Worm (Caenorhabditis elegans) whole organism, mixed stage, embryonic: Measurements from ENCODE around the gene irld-44.

ENCODE experiments used
- M03D4.4 ChIP-seq: sonication (generic microtip); optimal IDR thresholded peaks from 2 replicates; lab custom pipeline; 2017; ENCODE audit warnings: mild to moderate bottlenecking, missing genetic modification characterization, missing compliant biosample characterization
- bed-3 ChIP-seq: fragments of 200-800 bp; sonication (Bioruptor generic); optimal IDR thresholded peaks from 3 replicates; lab custom pipeline; 2018; ENCODE audit warnings: mild to moderate bottlenecking, missing genetic modification characterization, moderate library complexity, missing compliant biosample characterization
- blmp-1 ChIP-seq: fragments of 150-350 bp; optimal IDR thresholded peaks from 2 replicates; lab custom pipeline; 2014; ENCODE audit warnings: missing biosample characterization, missing genetic modification characterization
- ceh-39 ChIP-seq: fragments of 150-350 bp; optimal IDR thresholded peaks from 2 replicates; lab custom pipeline; 2014; ENCODE audit warnings: missing biosample characterization, missing genetic modification characterization
- ceh-43 ChIP-seq: fragments of 200-800 bp; sonication (Bioruptor generic); optimal IDR thresholded peaks from 2 replicates; lab custom pipeline; 2018; ENCODE audit warnings: mild to moderate bottlenecking, missing genetic modification characterization, moderate library complexity, missing compliant biosample characterization
- ceh-83 ChIP-seq: fragments of 200-800 bp; sonication (Bioruptor generic); optimal IDR thresholded peaks from 2 replicates; lab custom pipeline; 2018; ENCODE audit warnings: mild to moderate bottlenecking, missing genetic modification characterization, missing compliant biosample characterization
- ces-1 ChIP-seq: fragments of 150-350 bp; optimal IDR thresholded peaks from 2 replicates; lab custom pipeline; 2014; ENCODE audit warnings: missing biosample characterization, missing genetic modification reagents, missing genetic modification characterization
- cnd-1 ChIP-seq: fragments of 200-800 bp; sonication (Bioruptor generic); optimal IDR thresholded peaks from 2 replicates; lab custom pipeline; 2018; ENCODE audit warnings: mild to moderate bottlenecking, missing genetic modification characterization, missing compliant biosample characterization
- drap-1 ChIP-seq: fragments of 200-800 bp; sonication (Bioruptor generic); optimal IDR thresholded peaks from 3 replicates; lab custom pipeline; 2018; ENCODE audit warnings: mild to moderate bottlenecking, missing genetic modification characterization, missing compliant biosample characterization
- elt-1 ChIP-seq: sonication (generic microtip); optimal IDR thresholded peaks from 2 replicates; lab custom pipeline; 2017; ENCODE audit warnings: missing genetic modification characterization, mild to moderate bottlenecking, missing compliant biosample characterization, antibody characterized with exemption, moderate library complexity, borderline replicate concordance; ENCODE audit not compliant: insufficient read depth
- elt-3 ChIP-seq: fragments of 150-350 bp; optimal IDR thresholded peaks from 2 replicates; lab custom pipeline; 2014; ENCODE audit warnings: missing biosample characterization, missing genetic modification characterization
- flh-1 ChIP-seq: fragments of 200-800 bp; sonication (Bioruptor generic); optimal IDR thresholded peaks from 2 replicates; lab custom pipeline; 2018; ENCODE audit warnings: mild to moderate bottlenecking, missing genetic modification characterization, moderate library complexity, missing compliant biosample characterization
- ham-2 ChIP-seq: fragments of 200-800 bp; sonication (Bioruptor generic); optimal IDR thresholded peaks from 2 replicates; lab custom pipeline; 2018; ENCODE audit warnings: mild to moderate bottlenecking, missing genetic modification characterization, missing compliant biosample characterization
- hlh-1 ChIP-seq: fragments of 150-350 bp; optimal IDR thresholded peaks from 2 replicates; lab custom pipeline; 2014; ENCODE audit warnings: missing biosample characterization, missing genetic modification reagents, missing genetic modification characterization
- lin-13 ChIP-seq: fragments of 150-350 bp; optimal IDR thresholded peaks from 2 replicates; lab custom pipeline; 2014; ENCODE audit warnings: missing biosample characterization, missing genetic modification characterization
- lin-32 ChIP-seq: fragments of 200-800 bp; sonication (Bioruptor generic); optimal IDR thresholded peaks from 2 replicates; lab custom pipeline; 2018; ENCODE audit warnings: mild to moderate bottlenecking, missing genetic modification characterization, missing compliant biosample characterization
- lsy-2 ChIP-seq: fragments of 150-350 bp; optimal IDR thresholded peaks from 2 replicates; lab custom pipeline; 2014; ENCODE audit warnings: missing biosample characterization, missing genetic modification characterization
- mep-1 ChIP-seq: fragments of 150-350 bp; optimal IDR thresholded peaks from 2 replicates; lab custom pipeline; 2017; ENCODE audit warnings: missing biosample characterization, missing genetic modification reagents, missing genetic modification characterization, inconsistent platforms
- mls-2 ChIP-seq: sonication (generic microtip); optimal IDR thresholded peaks from 2 replicates; lab custom pipeline; 2016; ENCODE audit warnings: mild to moderate bottlenecking, missing genetic modification characterization, moderate library complexity, missing compliant biosample characterization
- nhr-12 ChIP-seq: fragments of 150-350 bp; optimal IDR thresholded peaks from 2 replicates; lab custom pipeline; 2014; ENCODE audit warnings: missing biosample characterization, missing genetic modification characterization
- nhr-2 ChIP-seq: fragments of 150-350 bp; optimal IDR thresholded peaks from 2 replicates; lab custom pipeline; 2014; ENCODE audit warnings: missing biosample characterization, missing genetic modification characterization
- nhr-237 ChIP-seq: fragments of 150-350 bp; optimal IDR thresholded peaks from 2 replicates; lab custom pipeline; 2014; ENCODE audit warnings: missing biosample characterization, missing genetic modification characterization
- nhr-28 ChIP-seq: fragments of 150-350 bp; optimal IDR thresholded peaks from 2 replicates; lab custom pipeline; 2014; ENCODE audit warnings: missing biosample characterization, missing genetic modification characterization
- nhr-76 ChIP-seq: sonication (generic microtip); optimal IDR thresholded peaks from 2 replicates; lab custom pipeline; 2017; ENCODE audit warnings: missing biosample characterization, missing genetic modification characterization
- pha-4 ChIP-seq: fragments of 150-350 bp; optimal IDR thresholded peaks from 2 replicates; lab custom pipeline; 2018; ENCODE audit warnings: missing biosample characterization, missing genetic modification reagents, missing genetic modification characterization
- sem-2 ChIP-seq: fragments of 200-800 bp; sonication (Bioruptor generic); optimal IDR thresholded peaks from 2 replicates; lab custom pipeline; 2018; ENCODE audit warnings: mild to moderate bottlenecking, missing genetic modification characterization, missing compliant biosample characterization
- snpc-4 ChIP-seq: fragments of 150-350 bp; optimal IDR thresholded peaks from 2 replicates; lab custom pipeline; 2014; ENCODE audit warnings: missing biosample characterization, missing genetic modification characterization
- sptf-1 ChIP-seq: sonication (generic microtip); optimal IDR thresholded peaks from 2 replicates; lab custom pipeline; 2017; ENCODE audit warnings: mild to moderate bottlenecking, missing genetic modification characterization, moderate library complexity, missing compliant biosample characterization
- unc-120 ChIP-seq: sonication (generic microtip); optimal IDR thresholded peaks from 2 replicates; lab custom pipeline; 2017; ENCODE audit warnings: missing genetic modification characterization, missing compliant biosample characterization; ENCODE audit not compliant: poor library complexity, severe bottlenecking
- unc-62 ChIP-seq: fragments of 150-350 bp; optimal IDR thresholded peaks from 2 replicates; lab custom pipeline; 2014; ENCODE audit warnings: missing biosample characterization, missing genetic modification reagents, missing genetic modification characterization
- zip-8 ChIP-seq: fragments of 150-350 bp; optimal IDR thresholded peaks from 2 replicates; lab custom pipeline; 2014; ENCODE audit warnings: missing biosample characterization, missing genetic modification characterization
- ztf-11 ChIP-seq: fragments of 150-350 bp; optimal IDR thresholded peaks from 2 replicates; lab custom pipeline; 2014; ENCODE audit warnings: missing biosample characterization, missing genetic modification characterization

The irld-44 gene

DNA sequence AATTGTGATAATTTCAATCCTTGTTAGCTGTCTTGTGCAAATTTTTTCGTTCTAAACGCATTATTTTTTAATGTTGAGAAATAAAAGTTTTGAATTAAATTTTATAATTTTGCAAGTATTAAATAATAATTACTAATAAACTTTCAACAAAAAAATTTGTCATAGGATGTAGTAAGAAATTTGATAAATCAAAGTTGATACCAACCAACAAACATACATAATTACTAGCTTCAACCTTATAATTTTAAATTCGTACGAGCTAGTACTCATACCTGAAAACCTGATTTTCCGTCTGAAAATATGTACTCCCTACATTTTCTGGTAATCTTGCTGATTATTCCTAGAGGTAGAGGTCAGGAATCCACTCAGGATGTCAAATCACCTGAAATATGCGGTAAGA is at the start of gene irld-44:
TSS of gene irld-44 (plus strand) at position 301 of the 400 bp plus-strand sequence.
- TF ChIP-seq elt-1 (no peak), cnd-1 (tag; lab: Kevin White, UChicago) (no peak), ceh-43 (GFP tag; lab: Kevin White, UChicago) (no peak), lsy-2 (tag; lab: Kevin White, UChicago) (no peak), nhr-2 (tag; lab: Kevin White, UChicago) (no peak)
- TF ChIP-seq, all 35 proteins: peak for 0

DNA sequence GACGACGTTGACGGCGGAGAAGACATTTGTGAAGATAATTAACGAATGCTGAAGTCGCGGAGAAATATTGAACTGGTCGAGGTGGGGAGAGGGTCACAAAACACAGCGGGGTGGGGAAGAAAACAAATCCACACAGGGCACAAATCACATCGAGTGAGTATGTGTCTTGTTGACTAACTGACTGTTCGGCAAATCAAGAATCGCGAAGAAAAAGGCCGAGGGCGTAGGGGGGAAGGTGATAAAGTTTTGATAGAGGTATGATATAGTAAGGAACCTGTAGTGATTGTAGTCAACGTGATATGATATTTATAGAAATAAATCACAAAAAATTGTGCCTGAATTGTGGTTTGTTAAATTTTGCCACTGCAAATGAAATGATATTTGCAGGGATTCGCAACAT is 43.4 kb upstream of the irld-44 start, which contains the start of gene nhr-178:
TSS of gene nhr-178 (minus strand) at position 164 of the 400 bp plus-strand sequence.
- TF ChIP-seq sem-2 (no peak), hlh-1 (tag; lab: Kevin White, UChicago) (no peak), lsy-2 (tag; lab: Kevin White, UChicago) (no peak), M03D4.4 (tag; lab: Kevin White, UChicago) (no peak), unc-120 (no peak), elt-1 (no peak), zip-8 (no peak), nhr-28 (no peak), mep-1 (tag; lab: Kevin White, UChicago) (no peak), blmp-1 (no peak), nhr-237 (tag; lab: Kevin White, UChicago) (no peak), nhr-76 (tag; lab: Kevin White, UChicago) (no peak), bed-3 (no peak), lin-13 (tag; lab: Kevin White, UChicago) (no peak), flh-1 (GFP tag; lab: Kevin White, UChicago) (no peak), elt-3 (tag; lab: Kevin White, UChicago) (no peak), snpc-4 (tag; lab: Kevin White, UChicago) (no peak), ham-2 (GFP tag; lab: Kevin White, UChicago) (no peak), drap-1 (no peak), ceh-39 (tag; lab: Kevin White, UChicago) (no peak)

DNA sequence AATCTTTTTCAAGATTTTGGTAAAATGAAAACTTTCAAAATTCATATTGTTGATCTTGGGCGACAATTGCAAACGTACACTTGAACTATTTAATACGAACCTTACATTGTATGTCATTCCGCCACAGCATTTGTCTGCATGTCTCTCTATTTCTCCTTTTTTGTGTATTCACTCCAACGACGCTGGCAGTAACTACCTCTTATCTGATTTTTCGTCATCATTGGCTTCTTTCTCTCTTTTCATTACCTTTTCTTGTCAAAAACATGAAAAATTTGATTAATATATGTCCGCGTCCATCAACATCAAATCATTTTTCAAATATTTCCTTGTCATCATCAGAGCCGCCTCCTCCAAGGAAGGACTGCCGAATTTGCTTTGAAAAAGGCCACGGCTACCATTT is 41.0 kb upstream of the irld-44 start, which contains the start of gene nhr-177:
TSS of gene nhr-177 (plus strand) at position 167 of the 400 bp plus-strand sequence.
- TF ChIP-seq nhr-12 (tag; lab: Kevin White, UChicago) (no peak), hlh-1 (tag; lab: Kevin White, UChicago) (no peak), ceh-43 (GFP tag; lab: Kevin White, UChicago) (no peak), elt-1 (no peak), drap-1 (no peak), nhr-237 (tag; lab: Kevin White, UChicago) (no peak), cnd-1 (tag; lab: Kevin White, UChicago) (no peak), mep-1 (tag; lab: Kevin White, UChicago) (no peak), unc-120 (no peak), flh-1 (GFP tag; lab: Kevin White, UChicago) (no peak), zip-8 (no peak), unc-62 (GFP tag; lab: Kevin White, UChicago) (no peak), lin-13 (tag; lab: Kevin White, UChicago) (no peak), ces-1 (GFP tag; lab: Kevin White, UChicago) (no peak), lin-32 (GFP tag; lab: Kevin White, UChicago) (no peak), snpc-4 (tag; lab: Kevin White, UChicago) (no peak)

DNA sequence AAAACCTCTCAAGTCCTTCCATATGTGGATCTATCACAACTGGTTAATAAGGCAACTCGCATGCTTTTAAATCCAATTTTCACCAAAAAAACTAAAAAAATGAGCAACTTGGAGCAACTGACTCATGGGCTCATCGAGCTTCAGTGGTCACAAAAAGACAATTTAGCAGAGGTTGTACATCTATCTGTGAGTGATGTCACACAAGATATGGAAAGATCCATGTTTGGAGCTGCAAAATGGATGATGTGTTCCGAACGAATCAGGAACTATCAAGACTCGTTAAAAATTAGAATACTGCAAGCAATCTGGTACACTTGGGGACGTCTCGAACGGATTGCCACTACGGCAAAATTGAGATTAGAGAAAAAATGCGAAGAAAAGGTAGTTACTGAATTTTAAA is 39.6 kb upstream of the irld-44 start:
- no peak for TF ChIP-seq ztf-11 (tag; lab: Kevin White, UChicago)
- no peak for TF ChIP-seq elt-1
- TF ChIP-seq flh-1 (GFP tag; lab: Kevin White, UChicago), result no peak
- no peak for TF ChIP-seq ceh-83 (GFP tag; lab: Kevin White, UChicago)
- TF ChIP-seq unc-120, result no peak
- no peak for TF ChIP-seq M03D4.4 (tag; lab: Kevin White, UChicago)
- no peak for TF ChIP-seq unc-62 (GFP tag; lab: Kevin White, UChicago)
- no peak for TF ChIP-seq lin-32 (GFP tag; lab: Kevin White, UChicago)
- no peak for TF ChIP-seq mls-2 (tag; lab: Kevin White, UChicago)
- TF ChIP-seq lin-13 (tag; lab: Kevin White, UChicago), result no peak
- no peak for TF ChIP-seq cnd-1 (tag; lab: Kevin White, UChicago)
- no peak for TF ChIP-seq blmp-1
- no peak for TF ChIP-seq sptf-1 (tag; lab: Kevin White, UChicago)
- TF ChIP-seq sem-2, result no peak
- TF ChIP-seq drap-1, result no peak
- no peak for TF ChIP-seq nhr-237 (tag; lab: Kevin White, UChicago)

DNA sequence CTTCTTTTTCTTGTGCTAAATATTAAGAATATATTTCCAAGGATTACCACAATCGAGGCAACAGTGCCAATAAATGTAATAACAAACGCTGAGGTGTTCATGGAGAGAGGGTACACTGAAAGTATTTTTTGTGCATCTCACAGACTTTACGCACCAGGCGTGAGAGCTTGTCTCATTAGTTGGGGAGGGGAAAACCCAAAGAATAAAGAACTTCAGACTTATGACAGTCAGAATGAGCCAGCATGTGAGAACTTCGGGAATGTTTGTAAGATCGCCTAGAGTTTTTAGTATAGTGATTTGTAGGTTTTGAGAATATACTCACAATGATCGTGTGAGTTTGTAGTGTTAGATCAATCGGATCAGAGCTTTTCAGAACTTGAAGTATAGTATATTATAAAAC is 36.4 kb upstream of the irld-44 start, which contains the start of gene srbc-41:
TSS of gene srbc-41 (minus strand) at position 101 of the 400 bp plus-strand sequence.
- TF ChIP-seq pha-4 (tag; lab: Kevin White, UChicago), result no peak
- no peak for TF ChIP-seq blmp-1
- no peak for TF ChIP-seq drap-1
- no peak for TF ChIP-seq sptf-1 (tag; lab: Kevin White, UChicago)
- TF ChIP-seq ceh-83 (GFP tag; lab: Kevin White, UChicago), result no peak
- no peak for TF ChIP-seq elt-1
- TF ChIP-seq nhr-28, result no peak
- no peak for TF ChIP-seq nhr-2 (tag; lab: Kevin White, UChicago)
- no peak for TF ChIP-seq cnd-1 (tag; lab: Kevin White, UChicago)
- no peak for TF ChIP-seq sem-2
- TF ChIP-seq ces-1 (GFP tag; lab: Kevin White, UChicago), result no peak
- no peak for TF ChIP-seq mep-1 (tag; lab: Kevin White, UChicago)
- TF ChIP-seq M03D4.4 (tag; lab: Kevin White, UChicago), result no peak
- TF ChIP-seq bed-3, result no peak
- TF ChIP-seq nhr-76 (tag; lab: Kevin White, UChicago), result no peak
- no peak for TF ChIP-seq ceh-39 (tag; lab: Kevin White, UChicago)
